Worm (Caenorhabditis elegans): ENCODE measurements around the gene oac-2.
A peak's percentile ranks its signal among the peaks of the same experiment; 100 is the strongest.

The oac-2 gene

ce11 chrV:3452489-3452888 lies 22.4 kb downstream of the oac-2 start:
- TF ChIP-seq egl-27 (tag; optimal IDR thresholded peaks at IDR 0.05) = no peak
- TF ChIP-seq crh-2 (tag; optimal IDR thresholded peaks at IDR 0.05) = no peak
- no peak for TF ChIP-seq dmd-4 (tag; optimal IDR thresholded peaks at IDR 0.05)
- no peak for TF ChIP-seq ztf-11 (tag; optimal IDR thresholded peaks at IDR 0.05)
- no peak for TF ChIP-seq peb-1 (tag; optimal IDR thresholded peaks at IDR 0.05)
- no peak for TF ChIP-seq ama-1 (optimal IDR thresholded peaks at IDR 0.05)
- TF ChIP-seq Y55F3AM.14 (GFP tag; optimal IDR thresholded peaks at IDR 0.05) = no peak
- no peak for TF ChIP-seq nhr-10 (tag; optimal IDR thresholded peaks at IDR 0.05)
- no peak for TF ChIP-seq nhr-25 (tag; optimal IDR thresholded peaks at IDR 0.05)
- no peak for TF ChIP-seq ztf-4 (tag; optimal IDR thresholded peaks at IDR 0.05)
- no peak for TF ChIP-seq ztf-1 (GFP tag; conservative IDR thresholded peaks at IDR 0.05)
- no peak for TF ChIP-seq alr-1 (tag; optimal IDR thresholded peaks at IDR 0.05)
- no peak for TF ChIP-seq lsy-2 (tag; optimal IDR thresholded peaks at IDR 0.05)
- no peak for TF ChIP-seq F13H6.1 (tag; optimal IDR thresholded peaks at IDR 0.05)
- no peak for TF ChIP-seq nhr-129 (tag; optimal IDR thresholded peaks at IDR 0.05)
- no peak for TF ChIP-seq unc-62 (GFP tag; optimal IDR thresholded peaks at IDR 0.05)
- no peak for TF ChIP-seq elt-3 (tag; optimal IDR thresholded peaks at IDR 0.05)

DNA sequence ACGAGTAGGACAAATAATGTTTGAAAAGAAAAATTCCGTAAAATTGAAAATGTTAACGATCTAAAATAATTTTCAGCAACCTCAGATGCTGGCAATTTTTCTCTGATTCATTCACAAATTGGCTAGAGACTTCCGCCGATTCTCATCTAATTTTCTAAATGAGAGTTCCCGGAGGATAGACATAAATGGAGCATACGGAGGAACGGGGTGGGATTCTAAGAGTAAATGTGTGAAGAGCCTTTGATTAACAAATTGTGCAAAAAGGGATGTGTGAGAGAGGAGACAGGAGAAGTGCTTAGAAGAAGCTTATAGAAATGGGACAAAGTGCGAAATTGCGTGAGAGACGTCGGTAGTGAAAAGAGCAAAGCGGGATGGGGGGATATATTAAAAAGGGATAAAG lies 23.3 kb downstream of the oac-2 start:
- no peak for TF ChIP-seq R02D3.7 (tag; optimal IDR thresholded peaks at IDR 0.05)
- no peak for TF ChIP-seq elt-3 (tag; optimal IDR thresholded peaks at IDR 0.05)

ce11 chrV:3450351-3450750 lies 24.6 kb downstream of the oac-2 start:
- TF ChIP-seq lin-11 (tag; optimal IDR thresholded peaks at IDR 0.05) = no peak
- TF ChIP-seq F13H6.1 (tag; optimal IDR thresholded peaks at IDR 0.05) = no peak
- no peak for TF ChIP-seq nhr-10 (tag; optimal IDR thresholded peaks at IDR 0.05)
- no peak for TF ChIP-seq mab-5 (tag; optimal IDR thresholded peaks at IDR 0.05)
- no peak for TF ChIP-seq ZK546.5 (tag; optimal IDR thresholded peaks at IDR 0.05)

ce11 chrV:3449810-3450209 lies 25.1 kb downstream of the oac-2 start:
- TF ChIP-seq lin-13 (GFP tag; optimal IDR thresholded peaks at IDR 0.05) (no peak), skn-1 (tag; optimal IDR thresholded peaks at IDR 0.05) (no peak), ztf-11 (tag; optimal IDR thresholded peaks at IDR 0.05) (no peak)

- no peak for TF ChIP-seq R02D3.7 (tag; optimal IDR thresholded peaks at IDR 0.05)
- TF ChIP-seq gmeb-1 (tag; optimal IDR thresholded peaks at IDR 0.05) = no peak
- no peak for TF ChIP-seq crh-2 (tag; optimal IDR thresholded peaks at IDR 0.05)
- no peak for TF ChIP-seq blmp-1 (tag; optimal IDR thresholded peaks at IDR 0.05; ENCODE audit: insufficient read depth)
- no peak for TF ChIP-seq sem-4 (tag; optimal IDR thresholded peaks at IDR 0.05)
- no peak for TF ChIP-seq nhr-23 (tag; optimal IDR thresholded peaks at IDR 0.05)
- no peak for TF ChIP-seq fos-1 (tag; optimal IDR thresholded peaks at IDR 0.05)
- TF ChIP-seq ztf-11 (tag; optimal IDR thresholded peaks at IDR 0.05) = no peak
- no peak for TF ChIP-seq nhr-77 (tag; optimal IDR thresholded peaks at IDR 0.05)
- no peak for TF ChIP-seq unc-62 (GFP tag; optimal IDR thresholded peaks at IDR 0.05)
- no peak for TF ChIP-seq peb-1 (tag; optimal IDR thresholded peaks at IDR 0.05)
- TF ChIP-seq elt-3 (tag; optimal IDR thresholded peaks at IDR 0.05) = no peak
Observed at ce11 chrV:3445090-3445832, 29.7 kb downstream of the oac-2 start.

DNA sequence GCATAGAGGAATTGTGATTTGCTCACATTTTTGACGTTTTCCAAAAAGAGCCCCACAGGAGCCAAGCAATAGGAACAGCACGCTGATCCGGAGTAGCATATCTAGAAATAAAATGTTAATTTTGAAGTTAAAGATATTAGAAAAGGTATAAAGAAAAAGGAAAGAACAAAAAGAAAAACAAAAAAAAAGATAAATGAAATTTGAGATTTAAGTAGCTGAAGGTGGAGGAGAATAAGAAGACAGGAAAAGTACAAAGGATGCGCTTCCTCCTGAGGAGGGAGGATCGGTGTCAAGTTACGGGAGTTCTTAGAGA lies 30.2 kb downstream of the oac-2 start, which contains the start of gene cfz-2:
TSS of gene cfz-2 (minus strand) at position 101 of the 313 bp plus-strand sequence.
- peak; percentile 29 for TF ChIP-seq F13H6.1 (tag; optimal IDR thresholded peaks at IDR 0.05)
- no peak for TF ChIP-seq lsy-2 (tag; optimal IDR thresholded peaks at IDR 0.05)

- TF ChIP-seq aly-2 (tag; optimal IDR thresholded peaks at IDR 0.05) (no peak), zag-1 (tag; optimal IDR thresholded peaks at IDR 0.05) (no peak), nhr-25 (tag; optimal IDR thresholded peaks at IDR 0.05) (no peak), lsy-2 (tag; optimal IDR thresholded peaks at IDR 0.05) (no peak), egl-27 (tag; optimal IDR thresholded peaks at IDR 0.05) (no peak), crh-2 (tag; optimal IDR thresholded peaks at IDR 0.05) (no peak), ceh-82 (tag; optimal IDR thresholded peaks at IDR 0.05) (no peak), nhr-129 (tag; optimal IDR thresholded peaks at IDR 0.05) (no peak), F13H6.1 (tag; optimal IDR thresholded peaks at IDR 0.05) (no peak), gmeb-1 (tag; optimal IDR thresholded peaks at IDR 0.05) (no peak), ceh-16 (tag; optimal IDR thresholded peaks at IDR 0.05) (no peak), R02D3.7 (tag; optimal IDR thresholded peaks at IDR 0.05) (no peak), ZK546.5 (tag; optimal IDR thresholded peaks at IDR 0.05) (no peak), mab-5 (tag; optimal IDR thresholded peaks at IDR 0.05) (no peak), alr-1 (tag; optimal IDR thresholded peaks at IDR 0.05) (no peak), dmd-4 (tag; optimal IDR thresholded peaks at IDR 0.05) (no peak), blmp-1 (tag; optimal IDR thresholded peaks at IDR 0.05; ENCODE audit: insufficient read depth) (no peak)
Observed at ce11 chrV:3442609-3443008, 32.3 kb downstream of the oac-2 start.

Measured in whole organism, L2 larva.